Fruit fly (Drosophila melanogaster) whole organism, embryonic: ENCODE measurements around the gene CG31321.

ENCODE experiments used
- Abd-B ChIP-seq: fragments of 200-800 bp; sonication (Bioruptor generic); optimal IDR thresholded peaks from 2 replicates; lab custom pipeline; 2018; ENCODE audit warnings: missing biosample characterization, mild to moderate bottlenecking, missing genetic modification characterization, moderate library complexity
- Aef1 ChIP-seq: fragments of 200-800 bp; sonication (Bioruptor generic); IDR thresholded peaks from 3 replicates; pipeline ENCODE4 v1.3.6; 2022; ENCODE audit warnings: missing biosample characterization, missing genetic modification characterization
- Atf-2 ChIP-seq: fragments of 200-800 bp; sonication (Bioruptor generic); optimal IDR thresholded peaks from 2 replicates; lab custom pipeline; 2016; ENCODE audit warnings: missing biosample characterization, missing genetic modification characterization
- Atf3 ChIP-seq: fragments of 200-800 bp; sonication (Bioruptor generic); optimal IDR thresholded peaks from 3 replicates; lab custom pipeline; 2016; ENCODE audit warnings: missing biosample characterization, missing genetic modification characterization
- Awh ChIP-seq: fragments of 200-800 bp; sonication (Bioruptor generic); IDR thresholded peaks from 2 replicates; pipeline ENCODE4, ENCODE4 v1.3.6; 2022; ENCODE audit warnings: missing biosample characterization, missing genetic modification characterization
- Bdp1 ChIP-seq: fragments of 200-800 bp; sonication (Bioruptor generic); optimal IDR thresholded peaks from 3 replicates; lab custom pipeline; 2016; ENCODE audit warnings: missing biosample characterization, missing genetic modification characterization
- Bgb ChIP-seq: fragments of 200-800 bp; sonication (Bioruptor generic); IDR thresholded peaks from 2 replicates; pipeline ENCODE4 v1.3.6; 2022; ENCODE audit warnings: missing biosample characterization, missing genetic modification characterization; ENCODE audit not compliant: partially characterized antibody
- CG10654 ChIP-seq: fragments of 200-800 bp; sonication (Bioruptor generic); optimal IDR thresholded peaks from 2 replicates; lab custom pipeline; 2016; ENCODE audit warnings: missing biosample characterization, missing genetic modification characterization
- CG11723 ChIP-seq: fragments of 200-800 bp; sonication (Bioruptor generic); optimal IDR thresholded peaks from 2 replicates; lab custom pipeline; 2017; ENCODE audit warnings: missing biosample characterization, mild to moderate bottlenecking, missing genetic modification characterization
- CG12104 ChIP-seq: fragments of 200-800 bp; sonication (Bioruptor generic); optimal IDR thresholded peaks from 3 replicates; lab custom pipeline; 2016; ENCODE audit warnings: missing biosample characterization, missing genetic modification characterization
- CG12942 ChIP-seq: fragments of 200-800 bp; sonication (Bioruptor generic); optimal IDR thresholded peaks from 3 replicates; lab custom pipeline; 2016; ENCODE audit warnings: missing biosample characterization, missing genetic modification characterization
- CG15601 ChIP-seq: fragments of 200-800 bp; sonication (Bioruptor generic); optimal IDR thresholded peaks from 3 replicates; lab custom pipeline; 2019; ENCODE audit warnings: missing biosample characterization, mild to moderate bottlenecking, missing genetic modification characterization, moderate library complexity
- CG17359 ChIP-seq: fragments of 200-800 bp; sonication (Bioruptor generic); optimal IDR thresholded peaks from 3 replicates; lab custom pipeline; 2018; ENCODE audit warnings: missing biosample characterization, mild to moderate bottlenecking, missing genetic modification characterization, moderate library complexity
- CG34224 ChIP-seq: fragments of 200-800 bp; sonication (Bioruptor generic); IDR thresholded peaks from 3 replicates; pipeline ENCODE4 v1.3.6; 2022; ENCODE audit warnings: missing biosample characterization, missing genetic modification characterization; ENCODE audit not compliant: partially characterized antibody
- CG4617 ChIP-seq: fragments of 200-800 bp; sonication (Bioruptor generic); optimal IDR thresholded peaks from 3 replicates; lab custom pipeline; 2016; ENCODE audit warnings: missing biosample characterization, missing genetic modification characterization, borderline replicate concordance
- CG4820 ChIP-seq: fragments of 200-800 bp; sonication (Bioruptor generic); optimal IDR thresholded peaks from 3 replicates; lab custom pipeline; 2016; ENCODE audit warnings: missing biosample characterization, missing genetic modification characterization
- CG5953 ChIP-seq: fragments of 200-800 bp; sonication (Bioruptor generic); IDR thresholded peaks from 2 replicates; pipeline ENCODE4 v1.3.6; 2022; ENCODE audit warnings: missing biosample characterization, missing genetic modification characterization
- CG6689 ChIP-seq: fragments of 200-800 bp; sonication (Bioruptor generic); IDR thresholded peaks from 2 replicates; pipeline ENCODE4 v1.3.6; 2022; ENCODE audit warnings: missing biosample characterization, missing genetic modification characterization
- CG6813 ChIP-seq: fragments of 200-800 bp; sonication (Bioruptor generic); optimal IDR thresholded peaks from 2 replicates; lab custom pipeline; 2017; ENCODE audit warnings: missing biosample characterization, missing genetic modification characterization, mild to moderate bottlenecking, moderate library complexity, missing genetic modification reagents
- CG7357 ChIP-seq: fragments of 200-800 bp; sonication (Bioruptor generic); IDR thresholded peaks from 3 replicates; pipeline ENCODE4 v1.3.6; 2022; ENCODE audit warnings: missing biosample characterization, missing genetic modification characterization
- CG7745 ChIP-seq: fragments of 200-800 bp; sonication (Bioruptor generic); optimal IDR thresholded peaks from 2 replicates; lab custom pipeline; 2018; ENCODE audit warnings: missing biosample characterization, mild to moderate bottlenecking, missing genetic modification characterization, moderate library complexity
- CG7839 ChIP-seq: fragments of 200-800 bp; sonication (Bioruptor generic); optimal IDR thresholded peaks from 3 replicates; lab custom pipeline; 2018; ENCODE audit warnings: missing biosample characterization, mild to moderate bottlenecking, missing genetic modification characterization, moderate library complexity
- CG7987 ChIP-seq: fragments of 200-800 bp; sonication (Bioruptor generic); optimal IDR thresholded peaks from 2 replicates; lab custom pipeline; 2018; ENCODE audit warnings: missing biosample characterization, mild to moderate bottlenecking, missing genetic modification characterization, moderate library complexity
- CG8478 ChIP-seq: fragments of >200 bp; optimal IDR thresholded peaks from 2 replicates; lab custom pipeline; 2018
- Dref ChIP-seq: fragments of 200-800 bp; sonication (Bioruptor generic); IDR thresholded peaks from 2 replicates; pipeline ENCODE4 v1.3.6; 2022; ENCODE audit warnings: missing biosample characterization, missing genetic modification characterization
- Eip74EF ChIP-seq, 2 experiments: fragments of 200-800 bp in 1 of 2; fragments of >200 bp in 1 of 2; sonication (Bioruptor generic) in 1 of 2; optimal IDR thresholded peaks; 2 replicates each; lab custom pipeline; 2017 to 2019; ENCODE audit warnings: missing biosample characterization in 2 of 2, missing genetic modification characterization in 2 of 2, mild to moderate bottlenecking in 1 of 2, moderate library complexity in 1 of 2
- Ets65A ChIP-seq: fragments of 200-800 bp; sonication (Bioruptor generic); peaks from one replicate; lab custom pipeline; 2016; ENCODE audit warnings: missing biosample characterization, missing genetic modification characterization
- Fer3 ChIP-seq: fragments of 200-800 bp; sonication (Bioruptor generic); optimal IDR thresholded peaks from 2 replicates; lab custom pipeline; 2018; ENCODE audit warnings: missing biosample characterization, mild to moderate bottlenecking, missing genetic modification characterization, moderate library complexity
- Hand ChIP-seq: fragments of 200-800 bp; sonication (Bioruptor generic); optimal IDR thresholded peaks from 2 replicates; lab custom pipeline; 2017; ENCODE audit warnings: mild to moderate bottlenecking, missing biosample characterization, missing genetic modification reagents, missing genetic modification characterization
- Jarid2 ChIP-seq: fragments of 200-800 bp; sonication (Bioruptor generic); optimal IDR thresholded peaks from 3 replicates; lab custom pipeline; 2017; ENCODE audit warnings: mild to moderate bottlenecking, missing biosample characterization, missing genetic modification reagents, missing genetic modification characterization
- NfI ChIP-seq: fragments of 200-800 bp; sonication (Bioruptor generic); optimal IDR thresholded peaks from 3 replicates; lab custom pipeline; 2018; ENCODE audit warnings: missing biosample characterization, mild to moderate bottlenecking, missing genetic modification characterization, moderate library complexity
- Six4 ChIP-seq: fragments of 200-800 bp; sonication (Bioruptor generic); optimal IDR thresholded peaks from 2 replicates; lab custom pipeline; 2016; ENCODE audit warnings: missing biosample characterization, missing genetic modification characterization
- cad ChIP-seq: fragments of >200 bp; optimal IDR thresholded peaks from 2 replicates; lab custom pipeline; 2017; ENCODE audit warnings: missing biosample characterization, missing genetic modification characterization
- chm ChIP-seq: fragments of 200-800 bp; sonication (Bioruptor generic); IDR thresholded peaks from 2 replicates; pipeline ENCODE4 v1.3.6; 2022; ENCODE audit warnings: missing biosample characterization, missing genetic modification characterization
- cwo ChIP-seq: fragments of 200-800 bp; sonication (Bioruptor generic); optimal IDR thresholded peaks from 3 replicates; lab custom pipeline; 2017; ENCODE audit warnings: missing biosample characterization, missing genetic modification characterization, mild to moderate bottlenecking, moderate library complexity, missing genetic modification reagents
- dm ChIP-seq: fragments of 200-800 bp; sonication (Bioruptor generic); optimal IDR thresholded peaks from 3 replicates; lab custom pipeline; 2016; ENCODE audit warnings: missing biosample characterization, missing genetic modification characterization
- eyg ChIP-seq: fragments of 200-800 bp; sonication (Bioruptor generic); optimal IDR thresholded peaks from 3 replicates; lab custom pipeline; 2016; ENCODE audit warnings: missing biosample characterization, missing genetic modification characterization
- fd64A ChIP-seq: fragments of 200-800 bp; sonication (Bioruptor generic); optimal IDR thresholded peaks from 3 replicates; lab custom pipeline; 2018; ENCODE audit warnings: missing biosample characterization, mild to moderate bottlenecking, missing genetic modification characterization
- hbn ChIP-seq: fragments of 200-800 bp; sonication (Bioruptor generic); IDR thresholded peaks from 2 replicates; pipeline ENCODE4 v1.3.6; 2022; ENCODE audit warnings: missing biosample characterization, missing genetic modification characterization; ENCODE audit not compliant: partially characterized antibody
- her ChIP-seq: fragments of 200-800 bp; sonication (Bioruptor generic); optimal IDR thresholded peaks from 2 replicates; lab custom pipeline; 2016; ENCODE audit warnings: missing biosample characterization, missing genetic modification characterization
- jumu ChIP-seq: fragments of 200-800 bp; sonication (Bioruptor generic); optimal IDR thresholded peaks from 3 replicates; lab custom pipeline; 2016; ENCODE audit warnings: missing biosample characterization, missing genetic modification characterization
- pita ChIP-seq: fragments of 200-800 bp; sonication (Bioruptor generic); optimal IDR thresholded peaks from 2 replicates; lab custom pipeline; 2017; ENCODE audit warnings: missing biosample characterization, mild to moderate bottlenecking, missing genetic modification characterization
- prd ChIP-seq, 3 experiments: fragments of >200 bp in 2 of 3; fragments of 200-800 bp in 1 of 3; sonication (Bioruptor generic) in 1 of 3; optimal IDR thresholded peaks in 2 of 3; IDR thresholded peaks in 1 of 3; 2 replicates in 2 of 3; 3 replicates in 1 of 3; pipeline versions ENCODE4 v1.3.6 to Lab custom; 2017 to 2022; ENCODE audit warnings: missing biosample characterization in 1 of 3, missing genetic modification characterization in 1 of 3
- ro ChIP-seq: fragments of 200-800 bp; sonication (Bioruptor generic); IDR thresholded peaks from 2 replicates; pipeline ENCODE4 v1.3.6; 2022; ENCODE audit warnings: missing biosample characterization, missing genetic modification characterization
- seq ChIP-seq: fragments of 200-800 bp; sonication (Bioruptor generic); IDR thresholded peaks from 2 replicates; pipeline ENCODE4 v1.3.6; 2022; ENCODE audit warnings: missing biosample characterization, missing genetic modification characterization
- so ChIP-seq: fragments of 200-800 bp; sonication (Bioruptor generic); IDR thresholded peaks from 3 replicates; pipeline ENCODE4 v1.3.6; 2022; ENCODE audit warnings: missing biosample characterization, missing genetic modification characterization
- tin ChIP-seq: fragments of 200-800 bp; sonication (Bioruptor generic); optimal IDR thresholded peaks from 3 replicates; lab custom pipeline; 2016; ENCODE audit warnings: missing biosample characterization, missing genetic modification characterization
- unc-4 ChIP-seq: fragments of 200-800 bp; sonication (Bioruptor generic); IDR thresholded peaks from 2 replicates; pipeline ENCODE4 v1.3.6; 2022; ENCODE audit warnings: missing biosample characterization, missing genetic modification characterization; ENCODE audit not compliant: partially characterized antibody
- unpg ChIP-seq: fragments of 200-800 bp; sonication (Bioruptor generic); optimal IDR thresholded peaks from 3 replicates; lab custom pipeline; 2018; ENCODE audit warnings: missing biosample characterization, mild to moderate bottlenecking, missing genetic modification characterization, moderate library complexity

The CG31321 gene

dm6 chr3R:14288669-14289383 is 21.3 kb upstream of the CG31321 start, which contains the start of gene red (continued):
- peak; percentile 48 for TF ChIP-seq CG12942 (GFP tag; lab: Kevin White, UChicago)
- TF ChIP-seq eyg (GFP tag; lab: Kevin White, UChicago): no peak
- TF ChIP-seq Six4: peak; percentile 65
- peak; percentile 78 for TF ChIP-seq NfI (GFP tag; lab: Kevin White, UChicago)
- TF ChIP-seq CG34224 (GFP tag; lab: Robert Waterston, UW): peak; percentile 10; the same call in 1 of the 3 replicates
- TF ChIP-seq tin (GFP tag; lab: Kevin White, UChicago): peak; percentile 44
- peak; percentile 19; the same call in 1 of the 2 replicates for TF ChIP-seq chm (GFP tag; lab: Robert Waterston, UW)
- TF ChIP-seq Aef1 (GFP tag; lab: Robert Waterston, UW): peak; percentile 63
- no peak for TF ChIP-seq cad (GFP tag; lab: Kevin White, UChicago)
- peak; percentile 47 for TF ChIP-seq Bdp1 (GFP tag; lab: Kevin White, UChicago)
- TF ChIP-seq so (GFP tag; lab: Robert Waterston, UW): no peak
- TF ChIP-seq Eip74EF (GFP tag; optimal IDR thresholded peaks at IDR 0.05; lab: Kevin White, UChicago): peak in 1 of 2 experiments; percentile 56
- peak; percentile 14 for TF ChIP-seq CG10654 (GFP tag; lab: Kevin White, UChicago)
- TF ChIP-seq CG7987 (GFP tag; lab: Kevin White, UChicago): peak; percentile 13
- TF ChIP-seq Bgb (GFP tag; lab: Robert Waterston, UW): no peak
- TF ChIP-seq Abd-B (GFP tag; lab: Kevin White, UChicago): peak; percentile 54
- TF ChIP-seq CG7357 (GFP tag; lab: Robert Waterston, UW): no peak
- TF ChIP-seq Atf-2 (GFP tag; lab: Kevin White, UChicago): peak; percentile 14
- TF ChIP-seq hbn (GFP tag; lab: Robert Waterston, UW): no peak
- TF ChIP-seq CG6813 (GFP tag; lab: Kevin White, UChicago): peak; percentile 80
- TF ChIP-seq CG11723 (GFP tag; lab: Kevin White, UChicago): peak; percentile 61
- TF ChIP-seq Awh: peak; percentile 52; the same call in 1 of the 2 replicates
- no peak for TF ChIP-seq CG8478
- TF ChIP-seq Ets65A (GFP tag; lab: Kevin White, UChicago): peak; percentile 92
- TF ChIP-seq cwo (GFP tag; lab: Kevin White, UChicago): peak; percentile 87
- no peak for TF ChIP-seq pita (GFP tag; lab: Kevin White, UChicago)
- TF ChIP-seq prd (optimal IDR thresholded peaks at IDR 0.05; lab: Kevin White, UChicago): no peak
- TF ChIP-seq prd (GFP tag; IDR thresholded peaks at IDR 0.05; lab: Robert Waterston, UW): peak; percentile 72
- peak; percentile 82 for TF ChIP-seq Jarid2 (GFP tag; lab: Kevin White, UChicago)
- no peak for TF ChIP-seq ro
- peak; percentile 67 for TF ChIP-seq CG6689
- no peak for TF ChIP-seq her
- peak; percentile 79 for TF ChIP-seq CG17359
- TF ChIP-seq CG4617 (GFP tag; lab: Kevin White, UChicago): no peak
- TF ChIP-seq CG15601 (tag; lab: Kevin White, UChicago): peak; percentile 45
- TF ChIP-seq unpg: peak; percentile 66
- TF ChIP-seq jumu: peak; percentile 47
- TF ChIP-seq Fer3 (tag; lab: Kevin White, UChicago): peak; percentile 83
- TF ChIP-seq Dref (GFP tag; lab: Robert Waterston, UW): no peak
- TF ChIP-seq seq: peak; percentile 65
- TF ChIP-seq CG12104 (GFP tag; lab: Kevin White, UChicago): peak; percentile 57
- no peak for TF ChIP-seq dm (GFP tag; lab: Kevin White, UChicago)
- peak; percentile 47 for TF ChIP-seq unc-4 (GFP tag; lab: Robert Waterston, UW)
- peak; percentile 33 for TF ChIP-seq CG4820 (GFP tag; lab: Kevin White, UChicago)
- peak; percentile 45 for TF ChIP-seq fd64A (GFP tag; lab: Kevin White, UChicago)
- TF ChIP-seq CG7839: peak; percentile 84
- TF ChIP-seq Hand (GFP tag; lab: Kevin White, UChicago): peak; percentile 70
- TF ChIP-seq Atf3 (GFP tag; lab: Kevin White, UChicago): no peak
- TF ChIP-seq CG7745 (tag; lab: Kevin White, UChicago): no peak
- TF ChIP-seq CG5953 (GFP tag; lab: Robert Waterston, UW): peak; percentile 42; the same call in 1 of the 2 replicates
